Worm (Caenorhabditis elegans) whole organism, late embryonic: ENCODE results near the gene cpr-6.

Source experiments
- C08G9.2 ChIP-seq: sonication (generic microtip); optimal IDR thresholded peaks from 2 replicates; lab custom pipeline; 2016; ENCODE audit warnings: mild to moderate bottlenecking, missing genetic modification characterization, moderate library complexity, missing compliant biosample characterization
- C38D4.7 ChIP-seq: fragments of 200-800 bp; sonication (Bioruptor generic); optimal IDR thresholded peaks from 2 replicates; lab custom pipeline; 2018; ENCODE audit warnings: mild to moderate bottlenecking, missing genetic modification characterization, moderate library complexity, missing compliant biosample characterization
- F13H6.1 ChIP-seq: sonication (generic microtip); optimal IDR thresholded peaks from 2 replicates; lab custom pipeline; 2016; ENCODE audit warnings: missing genetic modification characterization, missing compliant biosample characterization
- K02D7.2 ChIP-seq: sonication (generic microtip); optimal IDR thresholded peaks from 2 replicates; lab custom pipeline; 2017; ENCODE audit warnings: mild to moderate bottlenecking, missing genetic modification characterization, missing compliant biosample characterization
- K09A11.1 ChIP-seq: sonication (generic microtip); optimal IDR thresholded peaks from 2 replicates; lab custom pipeline; 2017; ENCODE audit warnings: antibody characterized with exemption, mild to moderate bottlenecking, missing genetic modification characterization, missing compliant biosample characterization; ENCODE audit not compliant: insufficient read depth
- Y22D7AL.16 ChIP-seq: sonication (generic microtip); optimal IDR thresholded peaks from 2 replicates; lab custom pipeline; 2016; ENCODE audit warnings: missing genetic modification characterization, missing compliant biosample characterization
- ahr-1 ChIP-seq: sonication (generic microtip); optimal IDR thresholded peaks from 2 replicates; lab custom pipeline; 2016; ENCODE audit warnings: missing genetic modification characterization, missing compliant biosample characterization
- ceh-14 ChIP-seq: sonication (generic microtip); optimal IDR thresholded peaks from 2 replicates; lab custom pipeline; 2016; ENCODE audit warnings: missing genotype, missing genetic modification characterization, missing compliant biosample characterization
- ceh-2 ChIP-seq: sonication (generic microtip); optimal IDR thresholded peaks from 2 replicates; lab custom pipeline; 2016; ENCODE audit warnings: missing genotype, missing genetic modification characterization, missing compliant biosample characterization
- ceh-34 ChIP-seq: sonication (generic microtip); optimal IDR thresholded peaks from 2 replicates; lab custom pipeline; 2016; ENCODE audit warnings: mild to moderate bottlenecking, missing genetic modification characterization, missing compliant biosample characterization
- ceh-45 ChIP-seq: fragments of 200-800 bp; sonication (Bioruptor generic); IDR thresholded peaks from 2 replicates; pipeline ENCODE4 v1.3.6; 2022; ENCODE audit warnings: missing genetic modification reagents, missing genetic modification characterization, missing compliant biosample characterization
- ceh-6 ChIP-seq: fragments of 200-800 bp; sonication (Bioruptor generic); optimal IDR thresholded peaks from 2 replicates; lab custom pipeline; 2018; ENCODE audit warnings: mild to moderate bottlenecking, missing genetic modification characterization, missing compliant biosample characterization
- dmd-4 ChIP-seq: sonication (generic microtip); optimal IDR thresholded peaks from 2 replicates; lab custom pipeline; 2016; ENCODE audit warnings: borderline replicate concordance, missing genetic modification characterization, missing compliant biosample characterization
- dve-1 ChIP-seq: sonication (generic microtip); optimal IDR thresholded peaks from 2 replicates; lab custom pipeline; 2017; ENCODE audit warnings: antibody characterized with exemption, mild to moderate bottlenecking, missing genetic modification characterization, missing compliant biosample characterization
- elt-2 ChIP-seq: sonication (generic microtip); optimal IDR thresholded peaks from 2 replicates; lab custom pipeline; 2016; ENCODE audit warnings: missing genetic modification reagents, missing genetic modification characterization, missing compliant biosample characterization
- elt-4 ChIP-seq: sonication (generic microtip); optimal IDR thresholded peaks from 2 replicates; lab custom pipeline; 2016; ENCODE audit warnings: missing genetic modification characterization, missing compliant biosample characterization
- fax-1 ChIP-seq: sonication (generic microtip); optimal IDR thresholded peaks from 2 replicates; lab custom pipeline; 2016; ENCODE audit warnings: missing genotype, missing genetic modification characterization, missing compliant biosample characterization
- gmeb-2 ChIP-seq: sonication (generic microtip); optimal IDR thresholded peaks from 2 replicates; lab custom pipeline; 2016; ENCODE audit warnings: missing genetic modification characterization, inconsistent platforms, missing compliant biosample characterization
- hlh-15 ChIP-seq: sonication (generic microtip); optimal IDR thresholded peaks from 2 replicates; lab custom pipeline; 2016; ENCODE audit warnings: missing genetic modification characterization, missing compliant biosample characterization
- lim-6 ChIP-seq: sonication (generic microtip); optimal IDR thresholded peaks from 2 replicates; lab custom pipeline; 2016; ENCODE audit warnings: missing genetic modification characterization, missing compliant biosample characterization
- lin-11 ChIP-seq: fragments of 200-800 bp; sonication (Bioruptor generic); optimal IDR thresholded peaks from 2 replicates; lab custom pipeline; 2018; ENCODE audit warnings: mild to moderate bottlenecking, missing genetic modification characterization, missing compliant biosample characterization
- madf-2 ChIP-seq: sonication (generic microtip); optimal IDR thresholded peaks from 2 replicates; lab custom pipeline; 2017; ENCODE audit warnings: missing genetic modification characterization, missing compliant biosample characterization
- mec-3 ChIP-seq: sonication (generic microtip); optimal IDR thresholded peaks from 2 replicates; lab custom pipeline; 2016; ENCODE audit warnings: borderline replicate concordance, missing genetic modification characterization, missing compliant biosample characterization
- nfya-1 ChIP-seq: sonication (generic microtip); optimal IDR thresholded peaks from 2 replicates; lab custom pipeline; 2017; ENCODE audit warnings: missing genetic modification characterization, mild to moderate bottlenecking, missing compliant biosample characterization, antibody characterized with exemption, moderate library complexity
- nhr-11 ChIP-seq: fragments of 150-350 bp; optimal IDR thresholded peaks from 2 replicates; lab custom pipeline; 2014; ENCODE audit warnings: missing biosample characterization, missing genetic modification characterization
- odd-2 ChIP-seq: sonication (generic microtip); optimal IDR thresholded peaks from 2 replicates; lab custom pipeline; 2017; ENCODE audit warnings: antibody characterized with exemption, mild to moderate bottlenecking, missing genetic modification characterization, missing compliant biosample characterization
- pax-1 ChIP-seq: fragments of 150-350 bp; optimal IDR thresholded peaks from 2 replicates; lab custom pipeline; 2014; ENCODE audit warnings: missing biosample characterization, missing genetic modification characterization
- pqm-1 ChIP-seq: sonication (generic microtip); optimal IDR thresholded peaks from 2 replicates; lab custom pipeline; 2016; ENCODE audit warnings: missing genetic modification characterization, missing compliant biosample characterization
- pros-1 ChIP-seq: fragments of 150-350 bp; optimal IDR thresholded peaks from 2 replicates; lab custom pipeline; 2014; ENCODE audit warnings: missing biosample characterization, missing genetic modification reagents, missing genetic modification characterization
- ref-2 ChIP-seq: sonication (generic microtip); optimal IDR thresholded peaks from 2 replicates; lab custom pipeline; 2016; ENCODE audit warnings: missing genetic modification characterization, missing compliant biosample characterization
- sdc-2 ChIP-seq: sonication (generic microtip); optimal IDR thresholded peaks from 2 replicates; lab custom pipeline; 2016; ENCODE audit warnings: missing genotype, missing genetic modification characterization, missing compliant biosample characterization
- syd-9 ChIP-seq: sonication (generic microtip); optimal IDR thresholded peaks from 2 replicates; lab custom pipeline; 2016; ENCODE audit warnings: mild to moderate bottlenecking, missing genetic modification characterization, moderate library complexity, missing compliant biosample characterization
- tbx-2 ChIP-seq: sonication (generic microtip); optimal IDR thresholded peaks from 2 replicates; lab custom pipeline; 2016; ENCODE audit warnings: missing genetic modification characterization, missing compliant biosample characterization
- tbx-7 ChIP-seq: sonication (generic microtip); optimal IDR thresholded peaks from 2 replicates; lab custom pipeline; 2016; ENCODE audit warnings: missing genotype, missing genetic modification characterization, missing compliant biosample characterization
- zip-5 ChIP-seq: sonication (generic microtip); optimal IDR thresholded peaks from 2 replicates; lab custom pipeline; 2016; ENCODE audit warnings: missing genetic modification characterization, missing compliant biosample characterization
- ztf-16 ChIP-seq: sonication (generic microtip); optimal IDR thresholded peaks from 2 replicates; lab custom pipeline; 2017; ENCODE audit warnings: missing genetic modification characterization, missing compliant biosample characterization

cpr-6 gene

DNA sequence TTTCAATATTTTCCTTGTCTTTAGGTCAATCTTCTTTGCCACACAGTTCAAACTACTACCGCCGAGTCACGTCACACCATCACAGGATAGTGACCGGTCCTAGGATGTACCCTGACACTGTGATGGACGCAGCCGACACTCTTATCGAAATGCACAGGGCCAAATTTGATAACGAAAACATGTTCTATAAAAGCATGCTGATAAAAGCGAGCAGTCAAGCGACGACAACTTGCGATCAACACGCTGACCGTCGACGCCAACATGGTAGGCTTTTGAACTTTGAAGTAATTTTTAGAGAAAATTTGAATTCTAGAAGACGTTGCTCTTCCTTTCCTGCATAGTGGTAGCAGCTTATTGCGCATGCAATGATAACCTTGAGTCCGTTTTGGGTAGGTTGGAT is at the start of gene cpr-6:
Gene cpr-6, plus strand, starts transcription at position 217 of the 400 bp plus-strand sequence.
- TF ChIP-seq pax-1 (tag; lab: Kevin White, UChicago) (no peak), elt-2 (peak; percentile 98)
- TF ChIP-seq, all 69 proteins: peak for 1

DNA sequence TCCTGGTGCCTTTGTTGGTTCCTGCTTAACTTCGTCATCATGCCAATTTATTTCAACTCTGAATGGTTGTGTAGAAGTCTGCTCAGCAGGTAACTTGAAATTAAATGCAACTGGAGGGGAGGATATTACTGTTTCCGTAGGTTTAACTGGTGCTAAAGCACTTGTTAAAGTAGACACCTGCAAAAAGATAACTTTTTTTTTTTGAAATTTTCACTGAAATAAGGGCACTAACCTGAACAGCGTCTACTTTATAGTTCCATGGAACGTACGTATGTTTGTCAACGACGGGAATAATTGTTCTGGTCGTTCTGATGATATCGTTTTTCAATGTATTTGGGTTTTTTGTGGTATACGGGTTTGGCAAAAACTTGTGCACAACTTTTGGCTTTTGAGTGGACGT is 46.5 kb upstream of the cpr-6 start:
- TF ChIP-seq odd-2 (tag; lab: Kevin White, UChicago), result no peak
- no peak for TF ChIP-seq sdc-2 (tag; lab: Kevin White, UChicago)
- no peak for TF ChIP-seq tbx-7 (tag; lab: Kevin White, UChicago)
- no peak for TF ChIP-seq fax-1 (tag; lab: Kevin White, UChicago)
- TF ChIP-seq ceh-14 (tag; lab: Kevin White, UChicago), result no peak
- no peak for TF ChIP-seq pros-1 (tag; lab: Kevin White, UChicago)
- TF ChIP-seq, all 69 proteins: peak for 0

DNA sequence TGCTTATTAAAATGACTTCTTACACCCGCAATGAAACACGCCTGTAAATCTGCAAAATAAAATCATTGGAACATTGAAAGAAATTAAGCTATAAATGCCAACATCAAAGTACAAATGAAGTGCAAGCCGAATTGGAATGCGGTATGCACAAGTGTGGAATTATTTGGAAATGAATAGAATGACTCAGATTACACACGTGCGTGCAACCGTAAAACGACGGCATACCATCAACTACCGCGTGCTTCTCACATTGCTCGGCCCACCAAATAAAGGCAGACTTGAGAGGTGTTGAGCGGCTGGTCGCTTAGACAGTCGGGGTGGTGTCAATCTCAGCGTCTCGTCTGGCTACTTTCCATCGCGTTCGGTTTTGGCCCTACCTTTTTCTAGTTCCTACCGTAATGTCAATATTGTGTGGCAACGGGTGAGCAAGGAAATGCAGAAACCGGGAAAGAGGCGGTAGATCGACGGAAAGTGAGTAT is 44.6 kb upstream of the cpr-6 start, which contains the start of gene aaim-1:
Gene aaim-1, minus strand, starts transcription at position 51 of the 479 bp plus-strand sequence.
- TF ChIP-seq ceh-34, result peak; percentile 32
- TF ChIP-seq lim-6, result no peak

DNA sequence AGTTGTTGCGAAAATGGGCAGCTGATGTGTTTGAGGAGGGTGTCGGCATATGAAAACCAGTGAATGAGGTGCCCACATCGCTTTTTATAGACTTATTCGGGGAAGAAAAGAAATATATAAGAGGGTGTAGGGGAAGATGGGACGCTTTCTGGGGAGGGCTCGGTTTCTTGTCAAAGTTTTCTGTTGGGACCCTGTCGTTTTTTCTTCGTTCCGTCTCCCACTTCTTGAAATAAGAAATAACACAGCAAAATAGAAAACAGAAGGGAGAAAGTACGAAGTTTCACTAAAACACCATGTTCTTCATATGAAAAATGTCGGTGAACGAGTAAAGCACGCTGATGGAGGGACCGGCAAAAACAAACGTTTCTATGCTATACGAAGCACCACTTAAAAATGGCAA is 37.4 kb upstream of the cpr-6 start, which contains the start of gene dop-3:
Gene dop-3, minus strand, starts transcription at position 101 of the 400 bp plus-strand sequence.
- TF ChIP-seq hlh-15 (no peak), C08G9.2 (tag; lab: Kevin White, UChicago) (no peak), ceh-6 (GFP tag; lab: Kevin White, UChicago) (no peak), ceh-34 (no peak), Y22D7AL.16 (tag; lab: Kevin White, UChicago) (no peak), F13H6.1 (tag; lab: Kevin White, UChicago) (no peak), dmd-4 (no peak), mec-3 (no peak), ztf-16 (no peak), tbx-2 (no peak), C38D4.7 (no peak), lin-11 (tag; lab: Kevin White, UChicago) (no peak)
- TF ChIP-seq, all 69 proteins: peak for 0

DNA sequence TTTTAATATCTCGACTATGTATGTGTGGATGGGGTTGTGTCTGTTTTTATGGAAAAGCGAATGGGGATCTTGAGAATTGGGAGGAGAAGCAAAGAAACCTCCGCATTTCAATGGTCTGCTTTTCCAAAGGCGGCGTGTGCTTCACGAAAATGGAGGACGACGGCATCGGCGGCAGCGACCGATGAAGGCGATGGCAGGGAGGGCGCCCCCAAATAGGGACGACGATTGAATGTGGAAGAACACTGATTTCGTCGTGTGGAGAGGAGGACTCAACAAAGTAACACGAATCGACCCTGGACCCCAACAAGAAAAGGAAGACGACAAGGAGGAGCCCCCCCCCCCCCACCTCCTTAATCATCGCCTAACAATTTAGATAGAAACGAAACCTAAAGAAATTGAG is 34.0 kb upstream of the cpr-6 start:
- TF ChIP-seq K09A11.1 (tag; lab: Kevin White, UChicago) (no peak), madf-2 (tag; lab: Kevin White, UChicago) (no peak), C08G9.2 (tag; lab: Kevin White, UChicago) (no peak), dve-1 (tag; lab: Kevin White, UChicago) (no peak), ceh-45 (no peak), elt-4 (tag; lab: Kevin White, UChicago) (no peak), nfya-1 (tag; lab: Kevin White, UChicago) (no peak), syd-9 (no peak), nhr-11 (tag; lab: Kevin White, UChicago) (no peak), ref-2 (tag; lab: Kevin White, UChicago) (no peak), ceh-2 (tag; lab: Kevin White, UChicago) (no peak), ahr-1 (tag; lab: Kevin White, UChicago) (no peak), gmeb-2 (tag; lab: Kevin White, UChicago) (no peak), pqm-1 (tag; lab: Kevin White, UChicago) (no peak), K02D7.2 (tag; lab: Kevin White, UChicago) (no peak), zip-5 (tag; lab: Kevin White, UChicago) (no peak), dmd-4 (no peak)
